Worm (Caenorhabditis elegans): ENCODE results near the gene str-143.

DNA sequence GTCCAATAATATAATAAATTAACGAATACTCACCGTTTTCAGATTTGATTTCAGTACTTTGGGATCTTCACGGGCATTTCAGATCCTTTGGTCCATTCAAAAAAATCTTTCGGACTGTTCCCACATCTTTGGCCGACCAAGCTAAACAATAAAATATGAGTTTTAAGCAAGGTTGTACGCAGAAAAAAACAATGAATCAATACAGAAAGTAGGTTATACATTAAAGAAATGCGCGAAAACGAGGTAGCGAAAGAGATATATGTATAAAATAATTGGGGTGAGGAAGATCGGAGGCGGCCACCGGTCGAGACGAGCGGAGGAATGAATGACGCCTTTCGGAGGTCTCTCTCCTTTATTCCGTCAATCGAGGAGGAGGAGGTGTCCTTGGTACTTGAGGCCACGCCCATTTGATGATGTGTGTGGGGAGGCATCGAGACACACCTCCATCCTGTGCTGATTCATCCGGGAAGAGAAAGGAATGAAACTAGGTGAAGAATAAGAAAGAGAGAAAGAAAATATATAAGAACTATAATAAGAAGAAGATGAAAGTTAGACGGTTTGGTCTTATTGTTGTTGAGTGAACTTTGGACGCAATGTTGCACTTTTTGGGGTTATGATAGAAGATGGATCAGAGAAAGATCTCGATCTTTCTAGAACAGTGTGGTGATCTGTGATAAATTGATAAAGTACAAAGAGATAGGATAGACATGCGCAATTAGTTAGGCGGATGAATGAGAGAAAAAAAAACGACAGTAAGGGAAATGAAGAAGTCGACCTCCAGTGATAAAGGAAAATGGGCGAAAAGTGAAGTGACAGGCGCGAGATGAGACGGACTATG lies 29.1 kb downstream of the str-143 start:
- TF ChIP-seq pha-4 (tag; optimal IDR thresholded peaks at IDR 0.05) (no peak), ama-1 (optimal IDR thresholded peaks at IDR 0.05) (peak; percentile 85), pag-3 (tag; optimal IDR thresholded peaks at IDR 0.05; ENCODE audit: borderline replicate concordance) (no peak), zip-5 (tag; optimal IDR thresholded peaks at IDR 0.05) (no peak), ceh-45 (GFP tag; IDR thresholded peaks at IDR 0.05) (no peak), unc-86 (tag; optimal IDR thresholded peaks at IDR 0.05) (no peak), unc-42 (tag; optimal IDR thresholded peaks at IDR 0.05) (no peak), sox-2 (GFP tag; IDR thresholded peaks at IDR 0.05) (no peak), ceh-22 (tag; optimal IDR thresholded peaks at IDR 0.05) (no peak), ceh-2 (tag; optimal IDR thresholded peaks at IDR 0.05) (no peak), syd-9 (tag; optimal IDR thresholded peaks at IDR 0.05) (no peak), hlh-13 (GFP tag; optimal IDR thresholded peaks at IDR 0.05) (no peak), pha-2 (tag; optimal IDR thresholded peaks at IDR 0.05) (no peak)

Data from whole organism, late embryonic.